Worm (Caenorhabditis elegans): ENCODE results near the gene cblc-1.

- no peak for TF ChIP-seq pes-1 (GFP tag; IDR thresholded peaks at IDR 0.05)
- no peak for TF ChIP-seq ceh-13 (GFP tag; optimal IDR thresholded peaks at IDR 0.05)
- TF ChIP-seq aly-1 (tag; optimal IDR thresholded peaks at IDR 0.05) = no peak
Measured at ce11 chrII:4931286-4931685, 9.7 kb downstream of the cblc-1 start.
